Worm (Caenorhabditis elegans) whole organism, L2 larva: ENCODE results near the gene C17H12.2.

ENCODE experiments used
- F13H6.1 ChIP-seq: sonication (generic microtip); optimal IDR thresholded peaks from 2 replicates; lab custom pipeline; 2016; ENCODE audit warnings: missing genetic modification characterization, missing compliant biosample characterization
- R02D3.7 ChIP-seq: fragments of 150-350 bp; optimal IDR thresholded peaks from 2 replicates; lab custom pipeline; 2014; ENCODE audit warnings: missing biosample characterization, missing genetic modification characterization
- Y55F3AM.14 ChIP-seq: fragments of 200-800 bp; sonication (Bioruptor generic); optimal IDR thresholded peaks from 2 replicates; lab custom pipeline; 2018; ENCODE audit warnings: mild to moderate bottlenecking, missing genetic modification characterization, missing compliant biosample characterization
- alr-1 ChIP-seq: fragments of 150-350 bp; optimal IDR thresholded peaks from 2 replicates; lab custom pipeline; 2014; ENCODE audit warnings: missing biosample characterization, missing genetic modification characterization
- aly-2 ChIP-seq: fragments of 150-350 bp; optimal IDR thresholded peaks from 2 replicates; lab custom pipeline; 2014; ENCODE audit warnings: missing biosample characterization, missing genetic modification characterization
- ama-1 ChIP-seq: fragments of 150-350 bp; optimal IDR thresholded peaks from 2 replicates; lab custom pipeline; 2018; ENCODE audit warnings: inconsistent platforms
- blmp-1 ChIP-seq: sonication (generic microtip); optimal IDR thresholded peaks from 2 replicates; lab custom pipeline; 2017; ENCODE audit warnings: missing genetic modification characterization, mild to moderate bottlenecking, missing compliant biosample characterization, antibody characterized with exemption, moderate library complexity; ENCODE audit not compliant: insufficient read depth
- dmd-4 ChIP-seq: sonication (generic microtip); optimal IDR thresholded peaks from 2 replicates; lab custom pipeline; 2017; ENCODE audit warnings: missing biosample characterization, missing genetic modification characterization
- elt-1 ChIP-seq: fragments of 150-350 bp; optimal IDR thresholded peaks from 2 replicates; lab custom pipeline; 2014; ENCODE audit warnings: missing biosample characterization, missing genetic modification characterization
- elt-3 ChIP-seq: sonication (generic microtip); optimal IDR thresholded peaks from 2 replicates; lab custom pipeline; 2017; ENCODE audit warnings: missing biosample characterization, missing genetic modification characterization
- gmeb-1 ChIP-seq: fragments of 150-350 bp; optimal IDR thresholded peaks from 2 replicates; lab custom pipeline; 2014; ENCODE audit warnings: missing biosample characterization, missing genetic modification characterization
- lin-13 ChIP-seq: fragments of 150-350 bp; optimal IDR thresholded peaks from 2 replicates; lab custom pipeline; 2014; ENCODE audit warnings: missing biosample characterization, missing genetic modification reagents, missing genetic modification characterization
- lsy-2 ChIP-seq, 2 experiments: fragments of 150-350 bp in 1 of 2; sonication (generic microtip) in 1 of 2; optimal IDR thresholded peaks; 2 replicates each; lab custom pipeline; 2014 to 2017; ENCODE audit warnings: missing biosample characterization in 2 of 2, missing genetic modification characterization in 2 of 2
- nhr-11 ChIP-seq: fragments of 150-350 bp; optimal IDR thresholded peaks from 2 replicates; lab custom pipeline; 2014; ENCODE audit warnings: missing biosample characterization, missing genetic modification characterization
- nhr-21 ChIP-seq: fragments of 150-350 bp; optimal IDR thresholded peaks from 2 replicates; lab custom pipeline; 2014; ENCODE audit warnings: missing biosample characterization, missing genetic modification characterization
- nhr-237 ChIP-seq: fragments of 150-350 bp; optimal IDR thresholded peaks from 2 replicates; lab custom pipeline; 2014; ENCODE audit warnings: missing biosample characterization, missing genetic modification characterization
- sem-4 ChIP-seq: fragments of 150-350 bp; optimal IDR thresholded peaks from 2 replicates; lab custom pipeline; 2014; ENCODE audit warnings: missing biosample characterization, missing genetic modification reagents, missing genetic modification characterization
- sma-9 ChIP-seq, 2 experiments: fragments of 150-350 bp in 1 of 2; sonication (generic microtip) in 1 of 2; optimal IDR thresholded peaks; 2 replicates each; lab custom pipeline; 2014 to 2016; ENCODE audit warnings: missing genetic modification characterization in 2 of 2, mild to moderate bottlenecking in 1 of 2, missing biosample characterization in 1 of 2, missing compliant biosample characterization in 1 of 2, missing genetic modification reagents in 1 of 2, moderate library complexity in 1 of 2
- snpc-4 ChIP-seq: fragments of 150-350 bp; optimal IDR thresholded peaks from 2 replicates; lab custom pipeline; 2014; ENCODE audit warnings: missing biosample characterization, missing genetic modification characterization
- unc-39 ChIP-seq: fragments of 150-350 bp; optimal IDR thresholded peaks from 2 replicates; lab custom pipeline; 2014; ENCODE audit warnings: missing biosample characterization, missing genetic modification characterization
- unc-55 ChIP-seq: fragments of 150-350 bp; sonication (generic microtip); optimal IDR thresholded peaks from 3 replicates; lab custom pipeline; 2014; ENCODE audit warnings: missing biosample characterization, missing genetic modification reagents, missing genetic modification characterization
- unc-62 ChIP-seq: fragments of 150-350 bp; optimal IDR thresholded peaks from 2 replicates; lab custom pipeline; 2014; ENCODE audit warnings: missing biosample characterization, missing genetic modification reagents, missing genetic modification characterization
- ztf-11 ChIP-seq: sonication (generic microtip); optimal IDR thresholded peaks from 2 replicates; lab custom pipeline; 2017; ENCODE audit warnings: missing biosample characterization, missing genetic modification characterization
- ztf-4 ChIP-seq: fragments of 150-350 bp; optimal IDR thresholded peaks from 2 replicates; lab custom pipeline; 2014; ENCODE audit warnings: missing biosample characterization, missing genetic modification characterization

C17H12.2 gene

DNA sequence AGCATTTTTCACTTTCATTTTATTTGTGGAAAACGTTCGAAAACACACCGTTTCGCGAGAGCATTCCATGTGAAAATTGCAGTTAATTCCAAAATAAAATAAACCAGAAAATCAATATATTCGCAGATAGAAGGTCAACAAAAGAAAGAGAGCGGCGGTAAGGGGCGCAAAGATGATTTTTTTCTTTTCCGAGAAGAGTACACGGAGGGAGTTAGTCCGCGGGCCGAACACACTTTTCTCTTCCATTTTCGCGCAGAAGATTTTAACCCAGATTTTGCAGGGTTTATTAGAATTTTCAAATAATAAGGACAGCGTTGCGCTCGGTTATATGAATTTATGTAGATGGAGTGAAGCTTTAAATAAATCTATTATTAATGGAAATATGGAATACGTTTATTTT, 42.6 kb downstream of the C17H12.2 start (continued):
- no peak for TF ChIP-seq nhr-21

- no peak for TF ChIP-seq elt-3 (tag; lab: Kevin White, UChicago)
- no peak for TF ChIP-seq unc-55 (GFP tag; lab: Kevin White, UChicago)
- TF ChIP-seq lin-13: no peak
- no peak for TF ChIP-seq nhr-237 (tag; lab: Kevin White, UChicago)
- TF ChIP-seq blmp-1 (tag; lab: Kevin White, UChicago): no peak
- no peak for TF ChIP-seq dmd-4 (tag; lab: Kevin White, UChicago)
- TF ChIP-seq unc-62: no peak
- TF ChIP-seq aly-2 (tag; lab: Kevin White, UChicago): no peak
- no peak for TF ChIP-seq nhr-21
- TF ChIP-seq sem-4 (tag; lab: Kevin White, UChicago): no peak
Observed at ce11 chrIV:6747083-6747482, 43.2 kb downstream of the C17H12.2 start.

DNA sequence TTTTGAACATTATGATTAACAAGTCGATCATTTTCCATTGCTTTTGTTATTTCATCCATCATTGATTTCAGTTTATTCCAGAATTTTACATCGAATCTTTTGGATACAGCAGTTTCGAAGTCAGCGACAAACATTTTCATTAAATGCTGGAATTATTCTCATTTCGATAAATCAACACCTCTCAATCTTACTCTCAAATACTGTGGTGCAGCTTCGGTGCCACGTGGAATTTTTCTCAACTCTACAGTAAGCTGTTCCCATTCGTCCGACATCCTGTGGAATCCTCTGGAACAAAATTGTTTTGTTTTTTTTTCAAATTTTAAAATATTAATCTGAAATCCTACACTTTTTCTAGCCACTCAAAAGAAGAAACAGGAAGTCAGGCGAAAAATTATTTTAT, 48.1 kb downstream of the C17H12.2 start, which contains the start of gene smg-7:
Gene smg-7, minus strand, starts transcription at position 285 of the 400 bp plus-strand sequence.
- TF ChIP-seq ztf-11 (tag; lab: Kevin White, UChicago) (no peak), elt-1 (no peak), alr-1 (no peak), unc-39 (no peak), unc-55 (GFP tag; lab: Kevin White, UChicago) (no peak), F13H6.1 (no peak), sma-9 (GFP tag; optimal IDR thresholded peaks at IDR 0.05; lab: Kevin White, UChicago) (no peak), sma-9 (tag; optimal IDR thresholded peaks at IDR 0.05; lab: Kevin White, UChicago) (no peak), ztf-4 (no peak), snpc-4 (tag; lab: Kevin White, UChicago) (no peak), gmeb-1 (no peak), Y55F3AM.14 (GFP tag; lab: Kevin White, UChicago) (no peak), lsy-2 (tag; optimal IDR thresholded peaks at IDR 0.05; lab: Kevin White, UChicago) (no peak), ama-1 (lab: Kevin White, UChicago) (no peak), R02D3.7 (tag; lab: Kevin White, UChicago) (no peak), nhr-11 (tag; lab: Kevin White, UChicago) (no peak), lin-13 (no peak)

- no peak for TF ChIP-seq R02D3.7 (tag; lab: Kevin White, UChicago)
Observed at ce11 chrIV:6740190-6740589, 50.1 kb downstream of the C17H12.2 start, which contains the start of gene Y73B6A.3. Gene Y73B6A.3, minus strand, starts transcription at chrIV:6740290.
